Worm (Caenorhabditis elegans) whole organism, early embryonic: ENCODE data around the gene nspb-6.
A peak's percentile ranks its signal among the peaks of the same experiment; 100 is the strongest.

ENCODE experiments used
- B0310.2 ChIP-seq: sonication (generic microtip); optimal IDR thresholded peaks from 2 replicates; lab custom pipeline; 2016; ENCODE audit warnings: mild to moderate bottlenecking, missing genetic modification characterization, missing compliant biosample characterization
- F13C5.2 ChIP-seq: sonication (generic microtip); optimal IDR thresholded peaks from 2 replicates; lab custom pipeline; 2017; ENCODE audit warnings: mild to moderate bottlenecking, missing genetic modification characterization, inconsistent platforms, missing compliant biosample characterization
- aly-1 ChIP-seq: sonication (generic microtip); optimal IDR thresholded peaks from 2 replicates; lab custom pipeline; 2016; ENCODE audit warnings: missing genetic modification characterization, missing compliant biosample characterization
- ama-1 ChIP-seq: fragments of 150-350 bp; optimal IDR thresholded peaks from 2 replicates; lab custom pipeline; 2014
- ceh-13 ChIP-seq: fragments of 200-800 bp; sonication (Bioruptor generic); optimal IDR thresholded peaks from 2 replicates; lab custom pipeline; 2018; ENCODE audit warnings: mild to moderate bottlenecking, missing genetic modification characterization, missing compliant biosample characterization
- ceh-36 ChIP-seq: sonication (generic microtip); optimal IDR thresholded peaks from 2 replicates; lab custom pipeline; 2016; ENCODE audit warnings: missing genetic modification characterization, inconsistent platforms, missing compliant biosample characterization
- ets-7 ChIP-seq: sonication (generic microtip); optimal IDR thresholded peaks from 2 replicates; lab custom pipeline; 2016; ENCODE audit warnings: missing genotype, missing genetic modification characterization, missing compliant biosample characterization
- flt-1 ChIP-seq: fragments of 200-800 bp; sonication (Bioruptor generic); IDR thresholded peaks from 2 replicates; pipeline ENCODE4 v1.3.6; 2022; ENCODE audit warnings: missing genetic modification characterization, missing compliant biosample characterization
- hmbx-1 ChIP-seq: sonication (generic microtip); optimal IDR thresholded peaks from 2 replicates; lab custom pipeline; 2016; ENCODE audit warnings: mild to moderate bottlenecking, missing genetic modification characterization, missing compliant biosample characterization
- hmg-4 ChIP-seq: fragments of 200-800 bp; sonication (Bioruptor generic); optimal IDR thresholded peaks from 2 replicates; lab custom pipeline; 2018; ENCODE audit warnings: mild to moderate bottlenecking, missing genetic modification characterization, missing compliant biosample characterization
- hnd-1 ChIP-seq: sonication (generic microtip); optimal IDR thresholded peaks from 2 replicates; lab custom pipeline; 2016; ENCODE audit warnings: missing genetic modification characterization, missing compliant biosample characterization
- pes-1 ChIP-seq: fragments of 200-800 bp; sonication (Bioruptor generic); IDR thresholded peaks from 2 replicates; pipeline ENCODE4 v1.3.6; 2022; ENCODE audit warnings: missing genetic modification reagents, missing genetic modification characterization, missing compliant biosample characterization
- scrt-1 ChIP-seq: fragments of 200-800 bp; sonication (Bioruptor generic); IDR thresholded peaks from 2 replicates; pipeline ENCODE4 v1.3.6; 2022; ENCODE audit warnings: missing genetic modification characterization, missing compliant biosample characterization
- sea-1 ChIP-seq: fragments of 200-800 bp; sonication (Bioruptor generic); conservative IDR thresholded peaks from 2 replicates; pipeline ENCODE4 v1.3.6; 2022; ENCODE audit warnings: missing genetic modification characterization, missing compliant biosample characterization
- tbx-11 ChIP-seq: fragments of 200-800 bp; sonication (Bioruptor generic); IDR thresholded peaks from 2 replicates; pipeline ENCODE4 v1.3.6; 2022; ENCODE audit warnings: missing genetic modification characterization, missing compliant biosample characterization
- tbx-37 ChIP-seq: fragments of 200-800 bp; sonication (Bioruptor generic); conservative IDR thresholded peaks from 2 replicates; pipeline ENCODE4 v1.3.6; 2022; ENCODE audit warnings: missing genetic modification reagents, missing genetic modification characterization, missing compliant biosample characterization
- tra-4 ChIP-seq: sonication (generic microtip); optimal IDR thresholded peaks from 2 replicates; lab custom pipeline; 2017; ENCODE audit warnings: missing genetic modification characterization, missing compliant biosample characterization

nspb-6 gene

DNA sequence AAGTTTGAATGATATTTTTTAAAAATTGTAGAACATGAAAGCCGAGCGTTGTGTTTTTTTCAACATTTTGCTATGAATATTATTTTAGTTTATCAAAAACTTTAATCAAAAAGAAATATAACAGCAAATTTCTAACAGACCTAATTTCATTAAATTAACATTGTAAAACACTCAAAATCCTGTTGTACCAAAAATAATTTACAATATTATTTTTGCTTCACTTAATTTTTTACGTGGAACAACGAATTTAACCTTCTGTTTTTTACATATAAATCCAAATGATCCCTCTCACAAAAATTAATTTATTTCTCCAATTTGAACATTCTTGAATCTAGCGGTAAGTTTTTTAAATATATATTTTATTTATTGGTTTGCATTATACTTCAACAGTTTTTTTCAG is 38.8 kb downstream of the nspb-6 start, which contains the start of gene H32C10.1:
Gene H32C10.1 (plus strand): TSS at position 301 of the 400 bp plus-strand sequence.
- TF ChIP-seq pes-1 (GFP tag; lab: Robert Waterston, UW), result no peak
- TF ChIP-seq ceh-13 (GFP tag; lab: Kevin White, UChicago), result no peak
- no peak for TF ChIP-seq sea-1
- TF ChIP-seq ama-1, result no peak
- no peak for TF ChIP-seq tbx-37 (GFP tag; lab: Robert Waterston, UW)
- TF ChIP-seq ceh-36, result no peak

DNA sequence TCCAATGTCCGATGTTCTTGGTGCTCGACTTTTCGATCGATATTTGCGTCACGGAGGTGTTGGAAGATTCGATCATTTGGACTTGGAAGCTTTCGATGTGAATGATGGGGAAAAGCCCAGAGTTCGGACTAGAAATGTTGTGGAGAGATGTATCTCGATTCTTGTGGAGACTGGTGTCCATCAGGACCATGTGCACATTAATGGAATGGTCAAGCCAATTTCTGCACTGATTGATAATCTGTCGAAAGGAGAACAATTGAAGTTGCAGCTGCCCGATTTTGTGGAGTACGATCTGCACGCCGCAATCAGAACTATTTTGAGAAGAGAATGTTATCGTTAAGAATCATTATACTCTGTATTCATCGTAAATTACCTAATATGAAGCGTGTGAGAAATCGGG is 41.8 kb downstream of the nspb-6 start:
- TF ChIP-seq B0310.2 (tag; lab: Kevin White, UChicago) (no peak), hmbx-1 (no peak), hmg-4 (GFP tag; lab: Kevin White, UChicago) (no peak), scrt-1 (GFP tag; lab: Robert Waterston, UW) (no peak), tra-4 (no peak), hnd-1 (no peak), ama-1 (no peak), tbx-11 (GFP tag; lab: Robert Waterston, UW) (no peak), aly-1 (tag; lab: Kevin White, UChicago) (no peak), flt-1 (GFP tag; lab: Robert Waterston, UW) (no peak), ceh-36 (no peak), ets-7 (no peak), ceh-13 (GFP tag; lab: Kevin White, UChicago) (no peak), tbx-37 (GFP tag; lab: Robert Waterston, UW) (no peak), sea-1 (no peak), pes-1 (GFP tag; lab: Robert Waterston, UW) (no peak)

DNA sequence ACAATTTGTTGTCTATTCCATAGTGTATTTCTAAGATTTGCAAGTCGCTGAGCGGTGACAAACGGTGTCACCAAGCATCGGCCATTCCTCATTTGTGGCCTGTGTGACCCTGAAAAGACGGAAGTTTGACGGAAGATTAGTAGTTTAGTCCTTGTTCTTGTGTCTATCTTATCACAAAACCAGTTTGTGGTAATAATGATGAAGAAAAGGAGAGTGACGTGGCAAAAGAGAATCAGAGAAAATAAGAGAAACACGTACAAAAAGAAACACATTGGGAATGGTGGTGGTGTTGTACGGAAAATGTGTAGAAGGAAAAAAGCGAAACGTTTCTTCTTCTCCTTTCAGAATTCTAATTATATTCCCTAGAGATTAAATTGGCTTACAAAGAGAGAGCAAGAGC is 43.8 kb downstream of the nspb-6 start, which contains the start of gene mcu-1:
Gene mcu-1 (minus strand): TSS at position 109 of the 400 bp plus-strand sequence.
- TF ChIP-seq sea-1, result no peak
- no peak for TF ChIP-seq ceh-13 (GFP tag; lab: Kevin White, UChicago)
- no peak for TF ChIP-seq hnd-1
- TF ChIP-seq B0310.2 (tag; lab: Kevin White, UChicago), result no peak
- no peak for TF ChIP-seq tbx-11 (GFP tag; lab: Robert Waterston, UW)
- no peak for TF ChIP-seq tbx-37 (GFP tag; lab: Robert Waterston, UW)
- no peak for TF ChIP-seq ets-7
- TF ChIP-seq hmg-4 (GFP tag; lab: Kevin White, UChicago), result no peak
- TF ChIP-seq hmbx-1, result no peak
- TF ChIP-seq flt-1 (GFP tag; lab: Robert Waterston, UW), result no peak
- TF ChIP-seq aly-1 (tag; lab: Kevin White, UChicago), result no peak
- TF ChIP-seq tra-4, result no peak
- TF ChIP-seq F13C5.2 (tag; lab: Kevin White, UChicago), result no peak

DNA sequence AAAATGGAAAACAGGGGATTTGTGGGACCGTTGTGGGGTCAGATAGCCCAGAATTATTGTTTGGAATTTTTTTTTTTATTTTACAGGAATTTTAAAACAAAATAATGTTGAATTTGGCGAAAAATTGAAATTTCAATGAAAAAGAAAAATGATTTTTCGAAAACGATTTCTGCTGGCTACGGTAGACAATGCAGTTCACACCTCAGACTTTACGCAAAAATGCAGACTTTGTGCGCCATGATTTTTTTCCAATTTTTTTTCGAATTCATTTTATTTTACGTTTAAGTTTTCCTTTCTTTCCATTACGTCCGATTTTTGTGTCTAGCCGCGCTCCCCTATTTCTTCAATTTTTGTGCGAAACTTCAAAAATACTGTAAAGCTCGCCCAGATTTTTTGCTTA is 44.6 kb downstream of the nspb-6 start:
- TF ChIP-seq B0310.2 (tag; lab: Kevin White, UChicago), result no peak
- no peak for TF ChIP-seq ets-7
- no peak for TF ChIP-seq scrt-1 (GFP tag; lab: Robert Waterston, UW)
- TF ChIP-seq flt-1 (GFP tag; lab: Robert Waterston, UW), result no peak
- TF ChIP-seq aly-1 (tag; lab: Kevin White, UChicago), result no peak
- no peak for TF ChIP-seq hnd-1
- TF ChIP-seq tra-4, result no peak
- TF ChIP-seq sea-1, result no peak
- TF ChIP-seq ceh-13 (GFP tag; lab: Kevin White, UChicago), result no peak
- no peak for TF ChIP-seq hmbx-1
- no peak for TF ChIP-seq ceh-36
- TF ChIP-seq tbx-37 (GFP tag; lab: Robert Waterston, UW), result no peak
- no peak for TF ChIP-seq ama-1
- TF ChIP-seq tbx-11 (GFP tag; lab: Robert Waterston, UW), result no peak
- TF ChIP-seq pes-1 (GFP tag; lab: Robert Waterston, UW), result no peak
- no peak for TF ChIP-seq hmg-4 (GFP tag; lab: Kevin White, UChicago)
- TF ChIP-seq F13C5.2 (tag; lab: Kevin White, UChicago), result no peak

DNA sequence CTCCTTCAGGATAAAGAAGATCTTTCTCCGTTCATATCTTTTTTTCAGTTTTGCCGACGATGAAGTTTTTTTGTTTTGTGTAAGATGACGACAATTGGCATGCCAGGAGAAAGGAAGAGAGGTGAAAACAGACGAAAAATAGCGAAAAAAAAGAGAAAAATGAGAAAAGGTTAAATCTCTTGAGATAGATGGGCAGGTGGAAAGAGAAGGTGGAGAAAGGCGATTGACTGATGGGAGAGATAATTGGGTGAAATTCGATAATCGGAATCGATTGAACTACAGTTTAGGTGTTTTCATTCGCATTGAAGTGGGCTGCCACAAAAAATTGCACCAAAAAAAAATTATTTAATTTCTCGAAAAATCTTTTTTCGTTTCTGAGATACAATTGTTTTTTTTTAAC is 45.3 kb downstream of the nspb-6 start:
- TF ChIP-seq sea-1 (no peak), hmbx-1 (no peak), ama-1 (no peak), hmg-4 (GFP tag; lab: Kevin White, UChicago) (no peak), flt-1 (GFP tag; lab: Robert Waterston, UW) (no peak), F13C5.2 (tag; lab: Kevin White, UChicago) (no peak), aly-1 (tag; lab: Kevin White, UChicago) (no peak)

DNA sequence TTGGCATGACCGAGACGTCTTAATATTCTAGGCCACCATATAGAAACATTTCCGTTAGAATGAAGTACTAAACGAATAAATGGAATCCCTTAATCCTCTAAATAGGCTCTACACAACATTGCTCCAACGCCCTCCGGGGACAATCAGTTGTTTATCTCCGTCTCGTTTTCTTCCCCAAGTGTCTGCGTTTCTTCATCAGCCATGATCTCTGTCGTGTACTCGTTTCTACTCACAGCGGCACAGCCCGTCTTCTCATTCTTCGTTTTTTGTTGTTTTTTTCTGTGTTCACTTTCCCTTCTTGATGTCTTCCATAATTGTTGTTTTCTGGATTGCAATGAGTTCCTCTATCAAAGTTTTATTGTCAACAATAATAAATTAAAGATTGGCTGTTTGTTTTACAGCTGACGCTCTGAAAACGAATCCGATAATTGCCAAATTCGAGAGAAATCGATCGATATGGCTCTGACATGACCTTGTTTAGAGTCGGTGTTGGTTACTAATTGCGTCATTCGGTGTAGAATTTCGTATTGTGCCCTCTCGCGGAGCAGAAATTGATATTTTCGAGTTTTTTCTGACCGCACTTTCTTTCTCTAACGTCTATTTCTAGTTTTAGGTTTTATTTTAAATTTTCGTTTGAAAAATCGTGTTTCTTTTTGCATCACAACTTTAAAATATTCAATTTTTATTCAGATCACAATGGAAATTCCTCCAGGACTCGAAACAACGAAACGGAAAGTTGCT is 46.1 kb downstream of the nspb-6 start, which contains the start of gene pfkb-1.2:
Gene pfkb-1.2 (plus strand): TSS at position 691 of the 741 bp plus-strand sequence.
- TF ChIP-seq hmbx-1, result no peak
- peak; percentile 14 for TF ChIP-seq aly-1 (tag; lab: Kevin White, UChicago)
- TF ChIP-seq B0310.2 (tag; lab: Kevin White, UChicago), result no peak
- no peak for TF ChIP-seq tbx-11 (GFP tag; lab: Robert Waterston, UW)

DNA sequence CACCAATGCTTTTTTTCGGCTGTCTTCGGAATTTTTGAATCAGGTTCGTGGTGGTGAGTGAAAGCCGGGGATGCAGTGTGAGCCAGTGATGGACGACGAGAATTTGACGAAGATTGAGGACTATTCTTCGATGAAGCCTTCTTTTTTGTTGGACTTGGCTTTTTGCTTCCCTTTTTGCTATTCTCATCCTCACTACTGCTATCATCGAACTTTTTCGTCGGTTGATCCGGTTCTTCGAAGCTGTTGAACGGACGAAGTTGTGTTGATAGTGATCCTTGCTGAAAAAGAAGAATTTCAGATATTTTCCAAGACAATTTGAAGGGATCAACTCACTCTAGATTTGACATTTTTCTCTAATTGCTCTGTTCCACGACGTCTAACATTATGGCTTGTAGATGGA is 48.9 kb downstream of the nspb-6 start:
- TF ChIP-seq tbx-37 (GFP tag; lab: Robert Waterston, UW), result no peak
- no peak for TF ChIP-seq hmg-4 (GFP tag; lab: Kevin White, UChicago)
- TF ChIP-seq ceh-13 (GFP tag; lab: Kevin White, UChicago), result no peak
- no peak for TF ChIP-seq ceh-36
- TF ChIP-seq tbx-11 (GFP tag; lab: Robert Waterston, UW), result no peak
- TF ChIP-seq pes-1 (GFP tag; lab: Robert Waterston, UW), result no peak
- no peak for TF ChIP-seq flt-1 (GFP tag; lab: Robert Waterston, UW)
- TF ChIP-seq hmbx-1, result no peak
- no peak for TF ChIP-seq ets-7
- no peak for TF ChIP-seq F13C5.2 (tag; lab: Kevin White, UChicago)
- TF ChIP-seq scrt-1 (GFP tag; lab: Robert Waterston, UW), result no peak
- TF ChIP-seq hnd-1, result no peak
- TF ChIP-seq sea-1, result no peak
- no peak for TF ChIP-seq B0310.2 (tag; lab: Kevin White, UChicago)
- no peak for TF ChIP-seq tra-4
- TF ChIP-seq ama-1, result no peak
- TF ChIP-seq aly-1 (tag; lab: Kevin White, UChicago), result no peak
